Fruit fly (Drosophila melanogaster): ENCODE measurements around the gene Vago.

DNA sequence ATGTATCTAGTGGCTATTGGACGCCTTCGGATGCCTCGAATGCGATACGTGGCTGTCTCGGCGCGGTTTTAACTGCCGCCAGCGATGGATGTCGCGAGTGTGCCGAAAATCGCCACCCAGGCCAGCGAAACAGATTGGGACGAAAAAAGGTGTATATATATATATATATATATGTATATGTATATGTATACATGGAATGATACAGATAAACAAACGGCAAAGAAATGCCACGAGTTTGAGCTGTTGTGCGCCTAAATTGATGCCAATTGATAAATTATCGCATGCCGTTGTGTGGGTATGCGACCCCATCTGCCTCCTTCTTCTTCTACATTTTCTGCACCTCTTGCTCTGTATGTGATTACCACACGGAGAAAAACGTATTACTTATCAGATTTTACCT lies 29.6 kb upstream of the Vago start, which contains the start of gene CG1545:
- TF ChIP-seq CG8301 (tag; optimal IDR thresholded peaks at IDR 0.05) (no peak), CG17806 (tag; optimal IDR thresholded peaks at IDR 0.05) (no peak)

Measured in whole organism, pupa.